Fruit fly (Drosophila melanogaster) whole organism, embryonic: Measurements from ENCODE around the gene NaPi-III.

ENCODE experiments used
- Abd-B ChIP-seq: fragments of 200-800 bp; sonication (Bioruptor generic); optimal IDR thresholded peaks from 2 replicates; lab custom pipeline; 2018; ENCODE audit warnings: missing biosample characterization, mild to moderate bottlenecking, missing genetic modification characterization, moderate library complexity
- Antp ChIP-seq: fragments of 200-800 bp; sonication (Bioruptor generic); optimal IDR thresholded peaks from 3 replicates; lab custom pipeline; 2016; ENCODE audit warnings: missing biosample characterization, missing genetic modification characterization
- B-H1 ChIP-seq: fragments of 200-800 bp; sonication (Bioruptor generic); IDR thresholded peaks from 3 replicates; pipeline ENCODE4 v1.3.6; 2022; ENCODE audit warnings: missing biosample characterization, missing genetic modification characterization
- C15 ChIP-seq: fragments of 200-800 bp; sonication (Bioruptor generic); IDR thresholded peaks from 3 replicates; pipeline ENCODE4 v1.3.6; 2022; ENCODE audit warnings: missing biosample characterization, missing genetic modification characterization
- CG1233 ChIP-seq: fragments of 200-800 bp; sonication (Bioruptor generic); optimal IDR thresholded peaks from 4 replicates; lab custom pipeline; 2018; ENCODE audit warnings: missing biosample characterization, mild to moderate bottlenecking, missing genetic modification characterization
- CG13123 ChIP-seq: fragments of 200-800 bp; sonication (Bioruptor generic); optimal IDR thresholded peaks from 2 replicates; lab custom pipeline; 2016; ENCODE audit warnings: missing biosample characterization, missing genetic modification characterization
- CG13287 ChIP-seq: fragments of 200-800 bp; sonication (Bioruptor generic); IDR thresholded peaks from 2 replicates; pipeline ENCODE4 v1.3.6; 2022; ENCODE audit warnings: missing biosample characterization, missing genetic modification characterization; ENCODE audit not compliant: partially characterized antibody
- CG14965 ChIP-seq: fragments of 200-800 bp; sonication (Bioruptor generic); optimal IDR thresholded peaks from 2 replicates; lab custom pipeline; 2016; ENCODE audit warnings: missing biosample characterization, missing genetic modification characterization, borderline replicate concordance
- CG17612 ChIP-seq: fragments of 200-800 bp; sonication (Bioruptor generic); IDR thresholded peaks from 2 replicates; pipeline ENCODE4 v1.3.6; 2022; ENCODE audit warnings: missing biosample characterization, missing genetic modification characterization
- CG30431 ChIP-seq: fragments of 200-800 bp; sonication (Bioruptor generic); optimal IDR thresholded peaks from 2 replicates; lab custom pipeline; 2017; ENCODE audit warnings: missing biosample characterization, missing genetic modification characterization
- CG31388 ChIP-seq: fragments of 200-800 bp; sonication (Bioruptor generic); optimal IDR thresholded peaks from 2 replicates; lab custom pipeline; 2016; ENCODE audit warnings: missing biosample characterization, missing genetic modification characterization
- CG34422 ChIP-seq: fragments of 200-800 bp; sonication (Bioruptor generic); IDR thresholded peaks from 3 replicates; pipeline ENCODE4 v1.3.6; 2022; ENCODE audit warnings: missing biosample characterization, missing genetic modification characterization
- CG3995 ChIP-seq: fragments of 200-800 bp; sonication (Bioruptor generic); optimal IDR thresholded peaks from 3 replicates; lab custom pipeline; 2016; ENCODE audit warnings: missing biosample characterization, missing genetic modification characterization
- CG4360 ChIP-seq: fragments of 200-800 bp; sonication (Bioruptor generic); IDR thresholded peaks from 2 replicates; pipeline ENCODE4 v1.3.6; 2022; ENCODE audit warnings: missing biosample characterization, missing genetic modification characterization
- CG6272 ChIP-seq: fragments of 200-800 bp; sonication (Bioruptor generic); IDR thresholded peaks from 2 replicates; pipeline ENCODE4 v1.3.6; 2022; ENCODE audit warnings: missing biosample characterization, missing genetic modification characterization
- CG6791 ChIP-seq: fragments of 200-800 bp; sonication (Bioruptor generic); IDR thresholded peaks from 3 replicates; pipeline ENCODE4 v1.3.6; 2022; ENCODE audit warnings: missing biosample characterization, missing genetic modification characterization; ENCODE audit not compliant: partially characterized antibody
- CG7839 ChIP-seq: fragments of 200-800 bp; sonication (Bioruptor generic); optimal IDR thresholded peaks from 3 replicates; lab custom pipeline; 2018; ENCODE audit warnings: missing biosample characterization, mild to moderate bottlenecking, missing genetic modification characterization, moderate library complexity
- CG8765 ChIP-seq: fragments of 200-800 bp; sonication (Bioruptor generic); IDR thresholded peaks from 2 replicates; pipeline ENCODE4 v1.3.6; 2022; ENCODE audit warnings: missing biosample characterization, missing genetic modification characterization
- Dp ChIP-seq: fragments of 200-800 bp; sonication (Bioruptor generic); optimal IDR thresholded peaks from 2 replicates; lab custom pipeline; 2018; ENCODE audit warnings: missing biosample characterization, mild to moderate bottlenecking, missing genetic modification characterization, moderate library complexity
- Elba2 ChIP-seq: fragments of 200-800 bp; sonication (Bioruptor generic); optimal IDR thresholded peaks from 3 replicates; lab custom pipeline; 2016; ENCODE audit warnings: missing biosample characterization, missing genetic modification characterization
- Ets97D ChIP-seq: fragments of 200-800 bp; sonication (Bioruptor generic); optimal IDR thresholded peaks from 3 replicates; lab custom pipeline; 2016; ENCODE audit warnings: missing biosample characterization, missing genetic modification characterization
- MTF-1 ChIP-seq: fragments of 200-800 bp; sonication (Bioruptor generic); optimal IDR thresholded peaks from 2 replicates; lab custom pipeline; 2018; ENCODE audit warnings: missing biosample characterization, mild to moderate bottlenecking, missing genetic modification characterization, borderline replicate concordance
- Myb ChIP-seq: fragments of 200-800 bp; sonication (Bioruptor generic); optimal IDR thresholded peaks from 2 replicates; lab custom pipeline; 2016; ENCODE audit warnings: missing biosample characterization, missing genetic modification characterization
- NfI ChIP-seq: fragments of 200-800 bp; sonication (Bioruptor generic); optimal IDR thresholded peaks from 3 replicates; lab custom pipeline; 2018; ENCODE audit warnings: missing biosample characterization, mild to moderate bottlenecking, missing genetic modification characterization, moderate library complexity
- Sry-β ChIP-seq: fragments of 200-800 bp; sonication (Bioruptor generic); optimal IDR thresholded peaks from 2 replicates; lab custom pipeline; 2018; ENCODE audit warnings: missing biosample characterization, mild to moderate bottlenecking, missing genetic modification characterization, moderate library complexity
- Ssrp ChIP-seq: fragments of 200-800 bp; sonication (Bioruptor generic); optimal IDR thresholded peaks from 2 replicates; lab custom pipeline; 2018; ENCODE audit warnings: missing biosample characterization, mild to moderate bottlenecking, missing genetic modification characterization, moderate library complexity
- al ChIP-seq: fragments of 200-800 bp; sonication (Bioruptor generic); IDR thresholded peaks from 2 replicates; pipeline ENCODE4 v1.3.6; 2022; ENCODE audit warnings: missing biosample characterization, missing genetic modification characterization
- bab2 ChIP-seq: fragments of 200-800 bp; sonication (Bioruptor generic); optimal IDR thresholded peaks from 2 replicates; lab custom pipeline; 2016; ENCODE audit warnings: missing biosample characterization, missing genetic modification characterization
- btn ChIP-seq: fragments of 200-800 bp; sonication (Bioruptor generic); optimal IDR thresholded peaks from 2 replicates; lab custom pipeline; 2016; ENCODE audit warnings: missing biosample characterization, missing genetic modification characterization
- chif ChIP-seq, 2 experiments: fragments of 200-800 bp; sonication (Bioruptor generic); optimal IDR thresholded peaks; 3 replicates each; lab custom pipeline; 2016; ENCODE audit warnings: missing biosample characterization in 2 of 2, missing genetic modification characterization in 2 of 2
- croc ChIP-seq: fragments of 200-800 bp; sonication (Bioruptor generic); conservative IDR thresholded peaks from 3 replicates; pipeline ENCODE4 v1.3.6; 2022; ENCODE audit warnings: missing biosample characterization, missing genetic modification characterization
- dati ChIP-seq: fragments of 200-800 bp; sonication (Bioruptor generic); IDR thresholded peaks from 2 replicates; pipeline ENCODE4 v1.3.6; 2022; ENCODE audit warnings: missing biosample characterization, missing genetic modification characterization
- disco-r ChIP-seq: fragments of 200-800 bp; sonication (Bioruptor generic); optimal IDR thresholded peaks from 2 replicates; lab custom pipeline; 2016; ENCODE audit warnings: missing biosample characterization, missing genetic modification characterization
- dm ChIP-seq: fragments of 200-800 bp; sonication (Bioruptor generic); optimal IDR thresholded peaks from 3 replicates; lab custom pipeline; 2016; ENCODE audit warnings: missing biosample characterization, missing genetic modification characterization
- gcm ChIP-seq: fragments of 200-800 bp; sonication (Bioruptor generic); optimal IDR thresholded peaks from 2 replicates; lab custom pipeline; 2019; ENCODE audit warnings: missing biosample characterization, mild to moderate bottlenecking, missing genetic modification characterization, moderate library complexity
- grn ChIP-seq: fragments of 200-800 bp; sonication (Bioruptor generic); optimal IDR thresholded peaks from 3 replicates; lab custom pipeline; 2017; ENCODE audit warnings: missing biosample characterization, missing genetic modification characterization
- her ChIP-seq: fragments of 200-800 bp; sonication (Bioruptor generic); optimal IDR thresholded peaks from 2 replicates; lab custom pipeline; 2016; ENCODE audit warnings: missing biosample characterization, missing genetic modification characterization
- hth ChIP-seq: fragments of >200 bp; optimal IDR thresholded peaks from 2 replicates; lab custom pipeline; 2017; ENCODE audit warnings: inconsistent platforms
- inv ChIP-seq: fragments of 200-800 bp; sonication (Bioruptor generic); IDR thresholded peaks from 2 replicates; pipeline ENCODE4 v1.3.6; 2022; ENCODE audit warnings: missing biosample characterization, missing genetic modification characterization; ENCODE audit not compliant: partially characterized antibody
- jigr1 ChIP-seq: fragments of 200-800 bp; sonication (Bioruptor generic); IDR thresholded peaks from 3 replicates; pipeline ENCODE4 v1.3.6; 2022; ENCODE audit warnings: missing biosample characterization, missing genetic modification characterization
- lola ChIP-seq, 3 experiments: fragments of >200 bp in 2 of 3; fragments of 200-800 bp in 1 of 3; sonication (Bioruptor generic) in 1 of 3; optimal IDR thresholded peaks; 2 replicates each; lab custom pipeline; 2017 to 2019; ENCODE audit warnings: missing biosample characterization in 3 of 3, missing genetic modification characterization in 3 of 3, mild to moderate bottlenecking in 1 of 3, moderate library complexity in 1 of 3
- pan ChIP-seq, 4 experiments: fragments of >200 bp in 3 of 4; fragments of 200-800 bp in 1 of 4; sonication (Bioruptor generic) in 1 of 4; optimal IDR thresholded peaks in 3 of 4; IDR thresholded peaks in 1 of 4; 2 replicates each; pipeline versions ENCODE4 v1.3.6 to Lab custom; 2017 to 2022; ENCODE audit warnings: missing biosample characterization in 2 of 4, missing genetic modification characterization in 2 of 4, mixed read lengths in 1 of 4
- prd ChIP-seq, 3 experiments: fragments of >200 bp in 2 of 3; fragments of 200-800 bp in 1 of 3; sonication (Bioruptor generic) in 1 of 3; optimal IDR thresholded peaks in 2 of 3; IDR thresholded peaks in 1 of 3; 2 replicates in 2 of 3; 3 replicates in 1 of 3; pipeline versions ENCODE4 v1.3.6 to Lab custom; 2017 to 2022; ENCODE audit warnings: missing biosample characterization in 1 of 3, missing genetic modification characterization in 1 of 3
- pum ChIP-seq: fragments of 200-800 bp; sonication (Bioruptor generic); optimal IDR thresholded peaks from 2 replicates; lab custom pipeline; 2016; ENCODE audit warnings: missing biosample characterization, missing genetic modification characterization
- scrt ChIP-seq: fragments of 200-800 bp; sonication (Bioruptor generic); optimal IDR thresholded peaks from 2 replicates; lab custom pipeline; 2018; ENCODE audit warnings: missing biosample characterization, mild to moderate bottlenecking, missing genetic modification characterization, moderate library complexity
- sens ChIP-seq: fragments of 200-800 bp; sonication (Bioruptor generic); peaks from one replicate; lab custom pipeline; 2016; ENCODE audit warnings: missing biosample characterization, missing genetic modification characterization
- so ChIP-seq: fragments of 200-800 bp; sonication (Bioruptor generic); IDR thresholded peaks from 3 replicates; pipeline ENCODE4 v1.3.6; 2022; ENCODE audit warnings: missing biosample characterization, missing genetic modification characterization
- sr ChIP-seq: fragments of 200-800 bp; sonication (Bioruptor generic); IDR thresholded peaks from 3 replicates; pipeline ENCODE4 v1.3.6; 2022; ENCODE audit warnings: missing biosample characterization, missing genetic modification characterization
- ssp ChIP-seq: fragments of 200-800 bp; sonication (Bioruptor generic); IDR thresholded peaks from 2 replicates; pipeline ENCODE4 v1.3.6; 2022; ENCODE audit warnings: missing biosample characterization, missing genetic modification characterization
- vvl ChIP-seq: fragments of 200-800 bp; sonication (Bioruptor generic); IDR thresholded peaks from 2 replicates; pipeline ENCODE4 v1.3.6; 2022; ENCODE audit warnings: missing biosample characterization, missing genetic modification characterization

The NaPi-III gene

dm6 chr3L:11123088-11123487, at the start of gene NaPi-III, which contains the start of gene Ufd1 (continued):
- TF ChIP-seq grn (GFP tag; lab: Kevin White, UChicago): no peak
- TF ChIP-seq CG6791: peak; percentile 90
- TF ChIP-seq ssp: no peak
- TF ChIP-seq CG30431 (GFP tag; lab: Kevin White, UChicago): no peak
- peak; percentile 94 for TF ChIP-seq CG13287 (GFP tag; lab: Robert Waterston, UW)
- peak; percentile 26 for TF ChIP-seq CG3995 (GFP tag; lab: Kevin White, UChicago)
- peak; percentile 10 for TF ChIP-seq Antp (GFP tag; lab: Kevin White, UChicago)
- TF ChIP-seq scrt (GFP tag; lab: Kevin White, UChicago): no peak
- no peak for TF ChIP-seq CG14965 (GFP tag; lab: Kevin White, UChicago)
- TF ChIP-seq bab2 (GFP tag; lab: Kevin White, UChicago): peak; percentile 14
- no peak for TF ChIP-seq CG1233
- peak in 1 of 2 experiments; percentile 35 for TF ChIP-seq chif (GFP tag; optimal IDR thresholded peaks at IDR 0.05; lab: Kevin White, UChicago)
- TF ChIP-seq inv (GFP tag; lab: Robert Waterston, UW): peak; percentile 71; the same call in 1 of the 2 replicates
- TF ChIP-seq CG13123 (GFP tag; lab: Kevin White, UChicago): no peak
- TF ChIP-seq B-H1 (GFP tag; lab: Robert Waterston, UW): no peak
- peak; percentile 24 for TF ChIP-seq btn (GFP tag; lab: Kevin White, UChicago)
- TF ChIP-seq Dp: peak; percentile 85
- no peak for TF ChIP-seq CG8765 (GFP tag; lab: Robert Waterston, UW)
- 0 out of 3 replicates have a peak, but pooled peaks have one; percentile 52 for TF ChIP-seq so (GFP tag; lab: Robert Waterston, UW)
- TF ChIP-seq sens (GFP tag; lab: Kevin White, UChicago): peak; percentile 85
- TF ChIP-seq Elba2: peak; percentile 74
- peak; percentile 42 for TF ChIP-seq Abd-B (GFP tag; lab: Kevin White, UChicago)
- TF ChIP-seq hth: no peak
- TF ChIP-seq CG34422: peak; percentile 69
- peak; percentile 73 for TF ChIP-seq dm
- no peak for TF ChIP-seq jigr1 (GFP tag; lab: Robert Waterston, UW)
- peak; percentile 27; the same call in 1 of the 2 replicates for TF ChIP-seq CG6272 (GFP tag; lab: Robert Waterston, UW)
- TF ChIP-seq al: 0 out of 2 replicates have a peak, but pooled peaks have one; percentile 19
- TF ChIP-seq Ets97D (GFP tag; lab: Kevin White, UChicago): peak; percentile 92
- no peak for TF ChIP-seq Ssrp
- TF ChIP-seq Myb (GFP tag; lab: Kevin White, UChicago): peak; percentile 81
- no peak for TF ChIP-seq CG17612 (GFP tag; lab: Robert Waterston, UW)
- TF ChIP-seq pan (optimal IDR thresholded peaks at IDR 0.05; lab: Kevin White, UChicago): no peak
- no peak for TF ChIP-seq pan (GFP tag; optimal IDR thresholded peaks at IDR 0.05 in 1 of 2, IDR thresholded peaks at IDR 0.05 in 1 of 2)
- TF ChIP-seq croc (GFP tag; lab: Robert Waterston, UW): no peak
- TF ChIP-seq lola (GFP tag; optimal IDR thresholded peaks at IDR 0.05; lab: Kevin White, UChicago): no peak
- peak; percentile 54 for TF ChIP-seq her (GFP tag; lab: Kevin White, UChicago)
- TF ChIP-seq pum (GFP tag; lab: Kevin White, UChicago): peak; percentile 29
- no peak for TF ChIP-seq sr
- no peak for TF ChIP-seq C15 (GFP tag; lab: Robert Waterston, UW)
- peak; percentile 14 for TF ChIP-seq NfI (GFP tag; lab: Kevin White, UChicago)
- peak; percentile 10 for TF ChIP-seq CG7839 (tag; lab: Kevin White, UChicago)
- TF ChIP-seq disco-r (GFP tag; lab: Kevin White, UChicago): no peak
- TF ChIP-seq MTF-1 (GFP tag; lab: Kevin White, UChicago): no peak
- peak; percentile 59; the same call in 1 of the 2 replicates for TF ChIP-seq vvl (GFP tag; lab: Robert Waterston, UW)
- TF ChIP-seq dati (GFP tag; lab: Robert Waterston, UW): no peak
- peak; percentile 8 for TF ChIP-seq gcm (GFP tag; lab: Kevin White, UChicago)
- no peak for TF ChIP-seq Sry-β (GFP tag; lab: Kevin White, UChicago)
- TF ChIP-seq CG4360 (GFP tag; lab: Robert Waterston, UW): peak; percentile 82
- no peak for TF ChIP-seq prd (optimal IDR thresholded peaks at IDR 0.05; lab: Kevin White, UChicago)
- TF ChIP-seq prd (GFP tag; IDR thresholded peaks at IDR 0.05; lab: Robert Waterston, UW): peak; percentile 35; the same call in 1 of the 3 replicates
- TF ChIP-seq CG31388 (GFP tag; lab: Kevin White, UChicago): no peak
